Fruit fly (Drosophila melanogaster): ENCODE results near the gene RPA3.

RPA3 gene

dm6 chrX:11573529-11573928 lies 42.1 kb downstream of the RPA3 start, which contains the start of gene CG11696:
Gene CG11696 (plus strand): TSS chrX:11573731.
- no peak for TF ChIP-seq CG8478 (optimal IDR thresholded peaks at IDR 0.05)
- TF ChIP-seq CTCF (optimal IDR thresholded peaks at IDR 0.05): no peak

dm6 chrX:11572270-11572914 lies 43.2 kb downstream of the RPA3 start, which contains the start of the genes Kmn1 and Reepl1:
Gene Kmn1 (minus strand): TSS chrX:11572442.
Gene Reepl1 (plus strand): TSS chrX:11572707.
- TF ChIP-seq CTCF (optimal IDR thresholded peaks at IDR 0.05): no peak
- no peak for TF ChIP-seq CG8478 (optimal IDR thresholded peaks at IDR 0.05)

- TF ChIP-seq CTCF (optimal IDR thresholded peaks at IDR 0.05) (no peak), CG8478 (optimal IDR thresholded peaks at IDR 0.05) (no peak)
These were observed 45.5 kb downstream of the RPA3 start, which contains the start of the genes Polr2A and CG11699 for dm6 chrX:11569956-11570695. Gene Polr2A (minus strand): TSS chrX:11570326. Gene CG11699 (plus strand): TSS chrX:11570621.

Measured in S2 (cell line).